Fruit fly (Drosophila melanogaster): ENCODE measurements around the gene CG13796.
"Not testable (repeated sequence)": the region's sequence is repeated elsewhere in the genome, so short reads cannot be mapped to it uniquely, and the experiment has no call there.

The CG13796 gene

DNA sequence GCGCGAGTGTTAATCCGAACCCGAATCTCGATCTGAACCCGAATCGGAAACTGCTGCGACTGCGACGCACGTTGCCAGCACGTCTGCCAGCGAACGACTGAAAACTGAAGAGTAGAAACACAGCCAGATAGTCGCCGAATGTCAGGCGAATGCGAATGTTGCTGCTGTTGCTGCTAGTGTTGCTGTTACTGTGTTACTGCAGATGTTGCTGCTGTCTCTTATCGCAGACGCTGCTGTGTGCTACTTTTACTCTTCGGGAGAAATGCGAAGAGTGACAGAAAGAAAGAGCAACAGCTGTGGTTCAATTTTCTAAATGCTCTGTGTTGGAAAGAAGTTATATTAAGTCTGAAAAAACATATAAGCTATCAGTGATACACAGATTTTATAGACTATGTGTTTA lies at the start of gene CG13796:
TSS of gene CG13796 (minus strand) at position 101 of the 400 bp plus-strand sequence.
- not testable (repeated sequence) for TF ChIP-seq noc (tag; optimal IDR thresholded peaks at IDR 0.05)

- no peak for TF ChIP-seq noc (tag; optimal IDR thresholded peaks at IDR 0.05)
Observed at dm6 chr2L:7781165-7781564, 48.7 kb upstream of the CG13796 start, which contains the start of gene CG7164. Gene CG7164 (plus strand): TSS chr2L:7781465.

DNA sequence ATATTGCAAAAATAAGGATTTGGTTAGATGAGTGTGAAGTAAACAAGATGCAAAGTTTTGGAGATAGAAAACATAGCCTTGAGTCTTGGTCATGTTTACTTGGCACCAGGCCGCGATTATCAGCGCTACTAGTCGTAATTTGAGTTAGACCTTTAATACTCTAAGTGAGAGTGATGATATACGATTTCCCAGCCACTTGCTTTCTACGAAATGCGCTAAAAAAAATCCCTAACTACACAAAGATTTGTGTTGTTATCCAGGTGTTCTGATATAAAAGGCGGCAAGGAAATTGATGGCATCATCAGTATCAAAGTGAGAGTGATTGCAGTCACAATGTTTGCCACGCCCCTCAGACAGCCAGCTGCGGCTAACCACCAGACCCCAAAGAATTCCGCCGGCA lies 47.3 kb upstream of the CG13796 start, which contains the start of gene Uro:
TSS of gene Uro (plus strand) at position 301 of the 400 bp plus-strand sequence.
- no peak for TF ChIP-seq noc (tag; optimal IDR thresholded peaks at IDR 0.05)

DNA sequence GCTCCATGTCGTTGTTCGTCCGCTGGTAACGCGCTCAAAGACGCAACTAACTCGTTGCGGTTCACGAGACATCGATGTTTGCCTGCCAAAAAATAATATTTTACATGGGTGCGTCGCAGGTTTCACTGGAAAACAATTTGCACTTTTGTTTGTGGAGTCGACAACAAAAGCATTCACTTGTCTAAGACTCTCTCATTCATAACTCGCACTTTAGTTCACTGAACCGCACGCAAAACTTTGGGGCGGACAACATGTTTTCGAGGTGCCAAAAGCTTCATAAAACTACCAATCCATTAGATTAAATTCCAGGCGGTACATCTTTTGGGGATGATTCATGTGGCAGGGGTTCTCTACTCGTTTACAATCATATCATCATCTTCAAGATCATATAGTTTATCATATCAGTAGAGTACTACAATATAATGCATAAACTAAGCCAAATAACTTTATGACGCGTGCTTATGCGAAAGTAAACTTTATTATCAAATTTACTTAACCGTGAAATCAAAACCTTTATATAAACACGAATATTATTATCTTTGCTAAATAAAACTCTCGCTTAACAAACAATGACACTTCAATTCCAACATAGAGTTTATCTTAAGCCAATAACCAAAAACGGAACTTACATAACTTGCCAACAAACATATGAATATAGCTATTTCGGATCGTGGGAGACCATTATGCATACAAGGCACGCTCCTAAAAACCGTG lies 45.7 kb upstream of the CG13796 start, which contains the start of gene CG7179:
TSS of gene CG7179 (minus strand) at position 51 of the 714 bp plus-strand sequence.
- TF ChIP-seq noc (tag; optimal IDR thresholded peaks at IDR 0.05): peak; percentile 40

- no peak for TF ChIP-seq noc (tag; optimal IDR thresholded peaks at IDR 0.05)
Observed at dm6 chr2L:7775260-7775659, 42.8 kb upstream of the CG13796 start.

- no peak for TF ChIP-seq noc (tag; optimal IDR thresholded peaks at IDR 0.05)
Observed at dm6 chr2L:7771891-7772290, 39.4 kb upstream of the CG13796 start.

- TF ChIP-seq noc (tag; optimal IDR thresholded peaks at IDR 0.05): no peak
Observed at dm6 chr2L:7767328-7767727, 34.9 kb upstream of the CG13796 start, which contains the start of gene CG7191. Gene CG7191 (plus strand): TSS chr2L:7767628.

dm6 chr2L:7756835-7757234 lies 24.4 kb upstream of the CG13796 start:
- TF ChIP-seq noc (tag; optimal IDR thresholded peaks at IDR 0.05): no peak

dm6 chr2L:7754539-7754938 lies 22.1 kb upstream of the CG13796 start:
- TF ChIP-seq noc (tag; optimal IDR thresholded peaks at IDR 0.05): no peak

- TF ChIP-seq noc (tag; optimal IDR thresholded peaks at IDR 0.05): no peak
Observed at dm6 chr2L:7753874-7754273, 21.4 kb upstream of the CG13796 start, which contains the start of gene CG46025. Gene CG46025 (plus strand): TSS chr2L:7754174.

dm6 chr2L:7753086-7753485 lies 20.6 kb upstream of the CG13796 start, which contains the start of gene CG7203:
Gene CG7203 (minus strand): TSS chr2L:7753186.
- no peak for TF ChIP-seq noc (tag; optimal IDR thresholded peaks at IDR 0.05)

DNA sequence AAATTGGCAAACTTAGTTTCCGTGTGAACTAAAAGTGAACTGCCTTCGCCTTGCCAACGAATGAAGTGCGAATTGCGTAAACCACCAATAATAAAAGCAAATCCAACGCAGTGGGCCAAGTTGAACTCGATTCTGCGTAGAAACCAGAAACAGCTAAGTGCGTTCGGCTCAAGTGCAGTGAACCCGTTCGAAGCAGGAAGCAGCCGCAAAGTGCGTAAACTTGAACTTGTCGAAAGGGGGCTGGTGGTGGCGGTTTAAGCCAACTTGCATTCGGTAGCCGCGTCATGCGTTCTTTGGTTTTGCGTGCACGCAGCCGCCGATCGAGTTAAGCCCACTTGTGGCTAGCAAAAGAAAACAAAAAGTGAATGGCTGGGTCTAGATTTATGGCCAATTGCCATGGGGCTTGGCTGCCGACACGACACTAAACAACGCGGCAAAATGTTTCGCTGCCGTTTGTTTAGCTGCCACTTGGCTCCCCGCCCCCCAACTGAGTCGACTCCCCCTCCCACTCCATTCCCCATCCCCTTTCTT lies 18.2 kb upstream of the CG13796 start:
- TF ChIP-seq noc (tag; optimal IDR thresholded peaks at IDR 0.05): no peak

dm6 chr2L:7746975-7747374 lies 14.5 kb upstream of the CG13796 start, which contains the start of gene ATPsynGL:
Gene ATPsynGL (plus strand): TSS chr2L:7747275.
- no peak for TF ChIP-seq noc (tag; optimal IDR thresholded peaks at IDR 0.05)

DNA sequence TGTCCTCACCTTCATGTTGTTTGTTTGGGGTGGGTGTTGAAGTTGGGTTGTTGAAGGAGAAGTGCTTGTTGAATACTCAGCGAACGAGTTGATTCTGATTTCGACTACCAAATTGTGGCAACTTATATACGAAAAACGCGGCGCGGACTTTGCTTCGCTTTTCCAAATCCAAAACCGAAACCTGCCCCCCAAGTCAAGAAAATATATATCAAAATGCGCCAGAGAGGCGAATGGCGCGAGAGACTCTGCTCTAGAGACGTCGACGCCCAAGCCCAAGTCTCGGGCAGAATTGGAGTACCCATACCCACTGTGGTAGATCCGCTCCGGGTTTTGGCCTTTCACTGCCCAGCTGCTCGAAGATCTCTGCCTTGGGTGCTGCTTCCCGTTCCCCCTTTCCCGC lies 12.3 kb upstream of the CG13796 start, which contains the start of gene CG7214:
TSS of gene CG7214 (minus strand) at position 101 of the 400 bp plus-strand sequence.
- no peak for TF ChIP-seq noc (tag; optimal IDR thresholded peaks at IDR 0.05)

DNA sequence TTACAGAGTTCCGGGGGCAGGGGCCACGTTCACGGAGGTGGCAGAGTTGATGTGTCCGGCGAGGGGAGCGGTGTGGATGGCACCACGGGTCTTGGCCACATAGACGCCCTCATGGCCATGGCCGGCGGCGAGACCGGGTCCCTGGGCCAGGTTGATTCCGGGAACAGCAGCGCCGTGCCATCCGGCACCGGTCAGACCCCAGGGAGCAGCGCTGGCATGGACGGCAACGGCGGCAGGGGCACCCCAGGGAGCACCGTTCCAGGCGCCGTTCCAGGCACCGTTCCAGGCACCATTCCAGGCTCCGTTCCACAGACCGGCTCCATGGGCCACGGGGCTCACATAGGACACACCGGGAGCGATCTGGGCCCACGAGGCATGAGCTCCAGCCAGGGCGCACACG lies 11.7 kb upstream of the CG13796 start:
- no peak for TF ChIP-seq noc (tag; optimal IDR thresholded peaks at IDR 0.05)

DNA sequence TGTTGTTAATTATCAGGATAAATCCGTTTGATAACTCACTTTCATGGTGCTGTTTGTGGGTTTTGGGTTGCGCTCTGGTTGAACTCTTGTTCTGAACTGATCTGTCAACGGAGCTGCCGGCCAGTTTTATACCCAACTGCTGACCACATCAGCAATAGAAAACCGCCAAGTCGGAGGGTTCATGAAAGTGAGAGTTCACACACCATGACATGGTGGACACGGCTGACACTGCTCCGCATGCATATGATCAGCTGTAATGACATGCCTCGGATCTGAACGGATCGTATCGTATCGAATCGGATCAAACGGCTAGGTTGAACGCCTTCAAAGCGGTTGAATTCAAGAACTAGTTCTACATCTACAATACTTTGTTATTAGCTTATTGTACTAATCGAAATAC lies 9.0 kb upstream of the CG13796 start, which contains the start of gene Acp1:
TSS of gene Acp1 (minus strand) at position 101 of the 400 bp plus-strand sequence.
- no peak for TF ChIP-seq noc (tag; optimal IDR thresholded peaks at IDR 0.05)

DNA sequence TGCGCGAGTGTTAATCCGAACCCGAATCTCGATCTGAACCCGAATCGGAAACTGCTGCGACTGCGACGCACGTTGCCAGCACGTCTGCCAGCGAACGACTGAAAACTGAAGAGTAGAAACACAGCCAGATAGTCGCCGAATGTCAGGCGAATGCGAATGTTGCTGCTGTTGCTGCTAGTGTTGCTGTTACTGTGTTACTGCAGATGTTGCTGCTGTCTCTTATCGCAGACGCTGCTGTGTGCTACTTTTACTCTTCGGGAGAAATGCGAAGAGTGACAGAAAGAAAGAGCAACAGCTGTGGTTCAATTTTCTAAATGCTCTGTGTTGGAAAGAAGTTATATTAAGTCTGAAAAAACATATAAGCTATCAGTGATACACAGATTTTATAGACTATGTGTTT lies 6.2 kb upstream of the CG13796 start, which contains the start of gene CG31904:
TSS of gene CG31904 (minus strand) at position 101 of the 400 bp plus-strand sequence.
- not testable (repeated sequence) for TF ChIP-seq noc (tag; optimal IDR thresholded peaks at IDR 0.05)
